Fruit fly (Drosophila melanogaster) whole organism, embryonic: ENCODE measurements around the gene Tcs4.

ENCODE experiments used
- Antp ChIP-seq: fragments of 200-800 bp; sonication (Bioruptor generic); optimal IDR thresholded peaks from 3 replicates; lab custom pipeline; 2016; ENCODE audit warnings: missing biosample characterization, missing genetic modification characterization
- Atf3 ChIP-seq: fragments of 200-800 bp; sonication (Bioruptor generic); optimal IDR thresholded peaks from 3 replicates; lab custom pipeline; 2016; ENCODE audit warnings: missing biosample characterization, missing genetic modification characterization
- CG10209 ChIP-seq: fragments of 200-800 bp; sonication (Bioruptor generic); optimal IDR thresholded peaks from 3 replicates; lab custom pipeline; 2017; ENCODE audit warnings: missing biosample characterization, mild to moderate bottlenecking, missing genetic modification characterization, missing genetic modification reagents
- CG10543 ChIP-seq: fragments of 200-800 bp; sonication (Bioruptor generic); optimal IDR thresholded peaks from 3 replicates; lab custom pipeline; 2017; ENCODE audit warnings: missing biosample characterization, mild to moderate bottlenecking, missing genetic modification characterization, moderate library complexity
- CG12391 ChIP-seq: fragments of 200-800 bp; sonication (Bioruptor generic); optimal IDR thresholded peaks from 3 replicates; lab custom pipeline; 2018; ENCODE audit warnings: missing biosample characterization, mild to moderate bottlenecking, missing genetic modification characterization, moderate library complexity
- CG13424 ChIP-seq: fragments of 200-800 bp; sonication (Bioruptor generic); optimal IDR thresholded peaks from 2 replicates; lab custom pipeline; 2019; ENCODE audit warnings: missing biosample characterization, mild to moderate bottlenecking, missing genetic modification characterization, moderate library complexity
- CG14050 ChIP-seq: fragments of 200-800 bp; sonication (Bioruptor generic); IDR thresholded peaks from 3 replicates; pipeline ENCODE4 v1.3.6; 2022; ENCODE audit warnings: missing biosample characterization, missing genetic modification characterization
- CG14667 ChIP-seq: fragments of 200-800 bp; sonication (Bioruptor generic); IDR thresholded peaks from 2 replicates; pipeline ENCODE4 v1.3.6; 2022; ENCODE audit warnings: missing biosample characterization, missing genetic modification characterization
- CG15269 ChIP-seq: fragments of 200-800 bp; sonication (Bioruptor generic); optimal IDR thresholded peaks from 2 replicates; lab custom pipeline; 2018; ENCODE audit warnings: missing biosample characterization, mild to moderate bottlenecking, missing genetic modification characterization, moderate library complexity
- CG1529 ChIP-seq: fragments of 200-800 bp; sonication (Bioruptor generic); optimal IDR thresholded peaks from 3 replicates; lab custom pipeline; 2018; ENCODE audit warnings: missing biosample characterization, missing genetic modification characterization
- CG1647 ChIP-seq: fragments of 200-800 bp; sonication (Bioruptor generic); optimal IDR thresholded peaks from 3 replicates; lab custom pipeline; 2016; ENCODE audit warnings: missing biosample characterization, missing genetic modification characterization
- CG16779 ChIP-seq: fragments of 200-800 bp; sonication (Bioruptor generic); IDR thresholded peaks from 2 replicates; pipeline ENCODE4 v1.3.6; 2022; ENCODE audit warnings: missing biosample characterization, missing genetic modification characterization
- CG18619 ChIP-seq: fragments of 200-800 bp; sonication (Bioruptor generic); optimal IDR thresholded peaks from 3 replicates; lab custom pipeline; 2017; ENCODE audit warnings: missing biosample characterization, mild to moderate bottlenecking, missing genetic modification characterization
- CG2199 ChIP-seq: fragments of 200-800 bp; sonication (Bioruptor generic); IDR thresholded peaks from 3 replicates; pipeline ENCODE4 v1.3.6; 2022; ENCODE audit warnings: missing biosample characterization, missing genetic modification characterization
- CG3163 ChIP-seq: fragments of 200-800 bp; sonication (Bioruptor generic); optimal IDR thresholded peaks from 3 replicates; lab custom pipeline; 2016; ENCODE audit warnings: missing biosample characterization, missing genetic modification characterization
- CG32532 ChIP-seq: fragments of 200-800 bp; sonication (Bioruptor generic); IDR thresholded peaks from 2 replicates; pipeline ENCODE4 v1.3.6; 2022; ENCODE audit warnings: missing biosample characterization, missing genetic modification characterization
- CG34224 ChIP-seq: fragments of 200-800 bp; sonication (Bioruptor generic); IDR thresholded peaks from 3 replicates; pipeline ENCODE4 v1.3.6; 2022; ENCODE audit warnings: missing biosample characterization, missing genetic modification characterization; ENCODE audit not compliant: partially characterized antibody
- CG4360 ChIP-seq: fragments of 200-800 bp; sonication (Bioruptor generic); IDR thresholded peaks from 2 replicates; pipeline ENCODE4 v1.3.6; 2022; ENCODE audit warnings: missing biosample characterization, missing genetic modification characterization
- CG43689 ChIP-seq: fragments of 200-800 bp; sonication (Bioruptor generic); IDR thresholded peaks from 2 replicates; pipeline ENCODE4 v1.3.6; 2022; ENCODE audit warnings: missing biosample characterization, missing genetic modification characterization
- CG4820 ChIP-seq: fragments of 200-800 bp; sonication (Bioruptor generic); optimal IDR thresholded peaks from 3 replicates; lab custom pipeline; 2016; ENCODE audit warnings: missing biosample characterization, missing genetic modification characterization
- CG7745 ChIP-seq: fragments of 200-800 bp; sonication (Bioruptor generic); optimal IDR thresholded peaks from 2 replicates; lab custom pipeline; 2018; ENCODE audit warnings: missing biosample characterization, mild to moderate bottlenecking, missing genetic modification characterization, moderate library complexity
- CG9797 ChIP-seq: fragments of 200-800 bp; sonication (Bioruptor generic); optimal IDR thresholded peaks from 3 replicates; lab custom pipeline; 2018; ENCODE audit warnings: missing biosample characterization, mild to moderate bottlenecking, missing genetic modification characterization
- CkIIα-i1 ChIP-seq: fragments of 200-800 bp; sonication (Bioruptor generic); IDR thresholded peaks from 2 replicates; pipeline ENCODE4 v1.3.6; 2022; ENCODE audit warnings: missing biosample characterization, missing genetic modification characterization
- Doc3 ChIP-seq: fragments of 200-800 bp; sonication (Bioruptor generic); IDR thresholded peaks from 3 replicates; pipeline ENCODE4 v1.3.6; 2022; ENCODE audit warnings: missing biosample characterization, missing genetic modification characterization; ENCODE audit not compliant: partially characterized antibody
- MBD-R2 ChIP-seq: fragments of 200-800 bp; sonication (Bioruptor generic); IDR thresholded peaks from 2 replicates; pipeline ENCODE4 v1.3.6; 2022; ENCODE audit warnings: missing biosample characterization, missing genetic modification characterization
- MESR4 ChIP-seq: fragments of 200-800 bp; sonication (Bioruptor generic); optimal IDR thresholded peaks from 2 replicates; lab custom pipeline; 2018; ENCODE audit warnings: missing biosample characterization, mild to moderate bottlenecking, missing genetic modification characterization, moderate library complexity
- Optix ChIP-seq: fragments of 200-800 bp; sonication (Bioruptor generic); IDR thresholded peaks from 3 replicates; pipeline ENCODE4 v1.3.6; 2022; ENCODE audit warnings: missing biosample characterization, missing genetic modification characterization
- Sox100B ChIP-seq: fragments of 200-800 bp; sonication (Bioruptor generic); optimal IDR thresholded peaks from 3 replicates; lab custom pipeline; 2018; ENCODE audit warnings: missing biosample characterization, mild to moderate bottlenecking, missing genetic modification characterization
- Trl ChIP-seq, 3 experiments: fragments of >200 bp in 2 of 3; fragments of 200-800 bp in 1 of 3; sonication (Bioruptor generic) in 1 of 3; optimal IDR thresholded peaks; 2 replicates in 1 of 3; 3 replicates in 2 of 3; lab custom pipeline; 2016 to 2017; ENCODE audit warnings: missing biosample characterization in 1 of 3, missing genetic modification characterization in 1 of 3
- bowl ChIP-seq: fragments of 200-800 bp; sonication (Bioruptor generic); IDR thresholded peaks from 2 replicates; pipeline ENCODE4 v1.3.6; 2022; ENCODE audit warnings: missing biosample characterization, missing genetic modification characterization
- cg ChIP-seq: fragments of 200-800 bp; sonication (Bioruptor generic); optimal IDR thresholded peaks from 3 replicates; lab custom pipeline; 2019; ENCODE audit warnings: missing biosample characterization, mild to moderate bottlenecking, missing genetic modification characterization, moderate library complexity
- ci ChIP-seq: fragments of 200-800 bp; sonication (Bioruptor generic); IDR thresholded peaks from 3 replicates; pipeline ENCODE4 v1.3.6; 2022; ENCODE audit warnings: missing biosample characterization, missing genetic modification characterization
- danr ChIP-seq: fragments of 200-800 bp; sonication (Bioruptor generic); IDR thresholded peaks from 2 replicates; pipeline ENCODE4 v1.3.6; 2022; ENCODE audit warnings: missing biosample characterization, missing genetic modification characterization
- en ChIP-seq: fragments of 200-800 bp; sonication (Bioruptor generic); optimal IDR thresholded peaks from 2 replicates; lab custom pipeline; 2016; ENCODE audit warnings: missing biosample characterization, missing genetic modification characterization
- fd96Cb ChIP-seq: fragments of 200-800 bp; sonication (Bioruptor generic); optimal IDR thresholded peaks from 2 replicates; lab custom pipeline; 2018; ENCODE audit warnings: missing biosample characterization, mild to moderate bottlenecking, missing genetic modification characterization, moderate library complexity
- gro ChIP-seq: fragments of 200-800 bp; sonication (Bioruptor generic); optimal IDR thresholded peaks from 2 replicates; lab custom pipeline; 2016; ENCODE audit warnings: missing biosample characterization, missing genetic modification characterization
- gt ChIP-seq: fragments of 200-800 bp; sonication (Bioruptor generic); IDR thresholded peaks from 2 replicates; pipeline ENCODE4 v1.3.6; 2022; ENCODE audit warnings: missing biosample characterization, missing genetic modification characterization
- insv ChIP-seq, 2 experiments: fragments of 200-800 bp; sonication (Bioruptor generic); optimal IDR thresholded peaks; 3 replicates each; lab custom pipeline; 2016 to 2018; ENCODE audit warnings: missing biosample characterization in 2 of 2, missing genetic modification characterization in 2 of 2
- knrl ChIP-seq: fragments of 200-800 bp; sonication (Bioruptor generic); IDR thresholded peaks from 3 replicates; pipeline ENCODE4 v1.3.6; 2022; ENCODE audit warnings: missing biosample characterization, missing genetic modification characterization; ENCODE audit not compliant: partially characterized antibody
- nmo ChIP-seq: fragments of 200-800 bp; sonication (Bioruptor generic); optimal IDR thresholded peaks from 2 replicates; lab custom pipeline; 2018; ENCODE audit warnings: missing biosample characterization, mild to moderate bottlenecking, missing genetic modification characterization, moderate library complexity
- nom ChIP-seq: fragments of 200-800 bp; sonication (Bioruptor generic); optimal IDR thresholded peaks from 2 replicates; lab custom pipeline; 2017; ENCODE audit warnings: missing biosample characterization, missing genetic modification characterization, mild to moderate bottlenecking, moderate library complexity, missing genetic modification reagents
- pita ChIP-seq: fragments of 200-800 bp; sonication (Bioruptor generic); optimal IDR thresholded peaks from 2 replicates; lab custom pipeline; 2017; ENCODE audit warnings: missing biosample characterization, mild to moderate bottlenecking, missing genetic modification characterization
- pnt ChIP-seq: fragments of 200-800 bp; sonication (Bioruptor generic); optimal IDR thresholded peaks from 3 replicates; lab custom pipeline; 2016; ENCODE audit warnings: missing biosample characterization, missing genetic modification characterization
- pros ChIP-seq: fragments of 200-800 bp; sonication (Bioruptor generic); optimal IDR thresholded peaks from 3 replicates; lab custom pipeline; 2019; ENCODE audit warnings: missing biosample characterization, mild to moderate bottlenecking, missing genetic modification characterization, moderate library complexity
- psq ChIP-seq: fragments of 200-800 bp; sonication (Bioruptor generic); optimal IDR thresholded peaks from 2 replicates; lab custom pipeline; 2017; ENCODE audit warnings: missing biosample characterization, missing genetic modification characterization
- ranshi ChIP-seq: fragments of 200-800 bp; sonication (Bioruptor generic); IDR thresholded peaks from 2 replicates; pipeline ENCODE4 v1.3.6; 2022; ENCODE audit warnings: missing biosample characterization, missing genetic modification characterization
- sima ChIP-seq: fragments of 200-800 bp; sonication (Bioruptor generic); optimal IDR thresholded peaks from 2 replicates; lab custom pipeline; 2016; ENCODE audit warnings: missing biosample characterization, missing genetic modification characterization
- stwl ChIP-seq: fragments of 200-800 bp; sonication (Bioruptor generic); optimal IDR thresholded peaks from 3 replicates; lab custom pipeline; 2018; ENCODE audit warnings: missing biosample characterization, mild to moderate bottlenecking, missing genetic modification characterization, moderate library complexity
- tup ChIP-seq: fragments of 200-800 bp; sonication (Bioruptor generic); optimal IDR thresholded peaks from 2 replicates; lab custom pipeline; 2016; ENCODE audit warnings: missing biosample characterization, mild to moderate bottlenecking, missing genetic modification characterization, moderate library complexity
- vfl ChIP-seq: fragments of 200-800 bp; sonication (Bioruptor generic); optimal IDR thresholded peaks from 2 replicates; lab custom pipeline; 2016; ENCODE audit warnings: missing biosample characterization, missing genetic modification characterization

Tcs4 gene

DNA sequence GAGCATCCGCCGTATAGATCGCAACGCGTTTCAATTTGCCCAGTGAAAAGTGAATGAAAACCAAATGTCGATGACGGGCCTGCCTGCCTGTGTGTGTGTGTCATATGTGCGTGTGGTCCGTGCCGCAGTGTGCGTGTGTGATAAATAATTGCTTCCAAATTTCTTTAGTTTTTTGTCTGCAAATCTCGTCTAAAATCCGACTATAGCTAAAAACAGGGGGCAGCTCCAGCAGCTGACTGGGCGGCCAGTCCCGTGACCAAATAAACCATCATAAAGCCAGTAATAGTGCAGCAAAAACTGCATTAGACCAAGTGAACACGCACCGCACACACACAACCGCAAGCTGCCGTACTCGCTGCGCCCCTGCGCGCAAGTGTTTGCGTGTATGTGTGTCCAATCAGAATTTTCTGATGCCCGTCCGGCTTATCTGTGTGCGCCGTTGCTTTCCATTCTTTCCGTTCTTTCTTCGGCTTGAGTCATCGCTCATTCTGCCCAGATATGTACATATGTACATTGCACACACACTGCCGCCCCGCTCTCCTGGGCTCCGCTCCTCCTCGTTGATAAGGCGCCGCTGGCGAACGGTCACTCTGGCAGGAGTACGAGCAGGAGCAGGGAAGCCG, 4.2 kb downstream of the Tcs4 start (continued):
- TF ChIP-seq stwl (no peak), CG13424 (tag; lab: Kevin White, UChicago) (no peak), CG15269 (tag; lab: Kevin White, UChicago) (no peak), gt (no peak), CG10543 (peak; percentile 42), CG14667 (no peak), pros (GFP tag; lab: Kevin White, UChicago) (no peak), tup (GFP tag; lab: Kevin White, UChicago) (no peak), CG9797 (GFP tag; lab: Kevin White, UChicago) (no peak), fd96Cb (no peak), CG43689 (GFP tag; lab: Robert Waterston, UW) (no peak), Optix (GFP tag; lab: Robert Waterston, UW) (no peak), ranshi (0 out of 2 replicates have a peak, but pooled peaks have one; percentile 27), CG4360 (GFP tag; lab: Robert Waterston, UW) (no peak), cg (GFP tag; lab: Kevin White, UChicago) (peak; percentile 98), MBD-R2 (GFP tag; lab: Robert Waterston, UW) (no peak), CG12391 (no peak), danr (GFP tag; lab: Robert Waterston, UW) (no peak), CG4820 (GFP tag; lab: Kevin White, UChicago) (no peak), pita (GFP tag; lab: Kevin White, UChicago) (no peak), CG16779 (GFP tag; lab: Robert Waterston, UW) (no peak), CG1647 (GFP tag; lab: Kevin White, UChicago) (no peak), nom (GFP tag; lab: Kevin White, UChicago) (peak; percentile 57), CkIIα-i1 (no peak), CG18619 (no peak), insv (GFP tag; optimal IDR thresholded peaks at IDR 0.05; lab: Kevin White, UChicago) (peak; percentile 65 to 93), CG7745 (no peak), bowl (GFP tag; lab: Robert Waterston, UW) (no peak), knrl (no peak), ci (GFP tag; lab: Robert Waterston, UW) (peak; percentile 56; the same call in 1 of the 3 replicates), Atf3 (GFP tag; lab: Kevin White, UChicago) (no peak), nmo (GFP tag; lab: Kevin White, UChicago) (no peak), CG10209 (GFP tag; lab: Kevin White, UChicago) (peak; percentile 3), MESR4 (GFP tag; lab: Kevin White, UChicago) (peak; percentile 20), Doc3 (GFP tag; lab: Robert Waterston, UW) (no peak), pnt (no peak), gro (GFP tag; lab: Kevin White, UChicago) (no peak), CG32532 (GFP tag; lab: Robert Waterston, UW) (no peak), CG34224 (GFP tag; lab: Robert Waterston, UW) (no peak), CG2199 (GFP tag; lab: Robert Waterston, UW) (0 out of 3 replicates have a peak, but pooled peaks have one; percentile 15), vfl (GFP tag; lab: Kevin White, UChicago) (no peak), CG1529 (GFP tag; lab: Kevin White, UChicago) (no peak), en (no peak), psq (GFP tag; lab: Kevin White, UChicago) (peak; percentile 2), Antp (GFP tag; lab: Kevin White, UChicago) (no peak), Sox100B (GFP tag; lab: Kevin White, UChicago) (no peak), CG3163 (GFP tag; lab: Kevin White, UChicago) (no peak), Trl (optimal IDR thresholded peaks at IDR 0.05; lab: Kevin White, UChicago) (peak in 1 of 2 experiments; percentile 10), Trl (GFP tag; optimal IDR thresholded peaks at IDR 0.05; lab: Kevin White, UChicago) (no peak), sima (no peak), CG14050 (GFP tag; lab: Robert Waterston, UW) (no peak)
